Fruit fly (Drosophila melanogaster) whole organism, pupa: ENCODE results near the gene CG13842.

Experiments used
- CG10348 ChIP-seq: fragments of 200-800 bp; sonication (Bioruptor generic); IDR thresholded peaks from 2 replicates; pipeline ENCODE4 v1.3.6; 2022; ENCODE audit warnings: missing biosample characterization, missing genetic modification characterization
- CG12605 ChIP-seq: fragments of 200-800 bp; sonication (Bioruptor generic); IDR thresholded peaks from 2 replicates; pipeline ENCODE4 v1.3.6; 2022; ENCODE audit warnings: missing biosample characterization, missing genetic modification characterization
- CG13204 ChIP-seq: fragments of 200-800 bp; sonication (Bioruptor generic); optimal IDR thresholded peaks from 2 replicates; lab custom pipeline; 2018; ENCODE audit warnings: missing biosample characterization, mild to moderate bottlenecking, missing genetic modification characterization, moderate library complexity
- CG14655 ChIP-seq: fragments of 200-800 bp; sonication (Bioruptor generic); optimal IDR thresholded peaks from 3 replicates; lab custom pipeline; 2017; ENCODE audit warnings: mild to moderate bottlenecking, missing biosample characterization, missing genetic modification reagents, missing genetic modification characterization
- CG15710 ChIP-seq: fragments of 200-800 bp; sonication (Bioruptor generic); optimal IDR thresholded peaks from 2 replicates; lab custom pipeline; 2018; ENCODE audit warnings: missing biosample characterization, mild to moderate bottlenecking, missing genetic modification characterization, moderate library complexity
- CG17806 ChIP-seq: fragments of 200-800 bp; sonication (Bioruptor generic); optimal IDR thresholded peaks from 2 replicates; lab custom pipeline; 2018; ENCODE audit warnings: missing biosample characterization, mild to moderate bottlenecking, missing genetic modification characterization, moderate library complexity
- CG32121 ChIP-seq: fragments of 200-800 bp; sonication (Bioruptor generic); IDR thresholded peaks from 2 replicates; pipeline ENCODE4 v1.3.6; 2022; ENCODE audit warnings: missing biosample characterization, missing genetic modification characterization
- CG34367 ChIP-seq: fragments of 200-800 bp; sonication (Bioruptor generic); optimal IDR thresholded peaks from 2 replicates; lab custom pipeline; 2018; ENCODE audit warnings: missing biosample characterization, mild to moderate bottlenecking, missing genetic modification characterization
- CG4496 ChIP-seq: fragments of 200-800 bp; sonication (Bioruptor generic); IDR thresholded peaks from 3 replicates; pipeline ENCODE4 v1.3.6; 2022; ENCODE audit warnings: missing biosample characterization, missing genetic modification characterization
- CG8159 ChIP-seq: fragments of 200-800 bp; sonication (Bioruptor generic); optimal IDR thresholded peaks from 3 replicates; lab custom pipeline; 2018; ENCODE audit warnings: missing biosample characterization, mild to moderate bottlenecking, missing genetic modification characterization, moderate library complexity
- CG8301 ChIP-seq: fragments of 200-800 bp; sonication (Bioruptor generic); optimal IDR thresholded peaks from 2 replicates; lab custom pipeline; 2018; ENCODE audit warnings: missing biosample characterization, mild to moderate bottlenecking, missing genetic modification characterization
- CG9948 ChIP-seq: fragments of 200-800 bp; sonication (Bioruptor generic); optimal IDR thresholded peaks from 2 replicates; lab custom pipeline; 2018; ENCODE audit warnings: missing biosample characterization, mild to moderate bottlenecking, missing genetic modification characterization, moderate library complexity
- D1 ChIP-seq: fragments of 200-800 bp; sonication (Bioruptor generic); optimal IDR thresholded peaks from 2 replicates; lab custom pipeline; 2018; ENCODE audit warnings: missing biosample characterization, mild to moderate bottlenecking, missing genetic modification characterization, moderate library complexity
- EcR ChIP-seq: fragments of 200-800 bp; sonication (Bioruptor generic); optimal IDR thresholded peaks from 3 replicates; lab custom pipeline; 2019; ENCODE audit warnings: missing biosample characterization, missing genetic modification characterization, mild to moderate bottlenecking, moderate library complexity, missing genetic modification reagents
- Ets98B ChIP-seq: fragments of 200-800 bp; sonication (Bioruptor generic); IDR thresholded peaks from 2 replicates; pipeline ENCODE4 v1.3.6; 2022; ENCODE audit warnings: missing biosample characterization, missing genetic modification characterization
- Pif1A ChIP-seq: fragments of 200-800 bp; sonication (Bioruptor generic); optimal IDR thresholded peaks from 3 replicates; lab custom pipeline; 2016; ENCODE audit warnings: missing biosample characterization, missing genetic modification characterization
- Pif1B ChIP-seq: fragments of 200-800 bp; sonication (Bioruptor generic); optimal IDR thresholded peaks from 3 replicates; lab custom pipeline; 2016; ENCODE audit warnings: missing biosample characterization, missing genetic modification characterization
- Snoo ChIP-seq: fragments of 200-800 bp; sonication (Bioruptor generic); optimal IDR thresholded peaks from 3 replicates; lab custom pipeline; 2017; ENCODE audit warnings: missing biosample characterization, mild to moderate bottlenecking, missing genetic modification characterization, inconsistent platforms
- fd96Ca ChIP-seq: fragments of 200-800 bp; sonication (Bioruptor generic); IDR thresholded peaks from 3 replicates; pipeline ENCODE4 v1.3.6; 2022; ENCODE audit warnings: missing biosample characterization, missing genetic modification characterization
- gl ChIP-seq: fragments of 200-800 bp; sonication (Bioruptor generic); optimal IDR thresholded peaks from 2 replicates; lab custom pipeline; 2018; ENCODE audit warnings: missing biosample characterization, mild to moderate bottlenecking, missing genetic modification characterization
- rn ChIP-seq: fragments of 200-800 bp; sonication (Bioruptor generic); IDR thresholded peaks from 2 replicates; pipeline ENCODE4 v1.3.6; 2022; ENCODE audit warnings: missing biosample characterization, missing genetic modification characterization

Gene CG13842

dm6 chr3R:22694659-22695058 is 12.4 kb downstream of the CG13842 start, which contains the start of gene cd:
TSS of gene cd (plus strand) at chr3R:22694959.
- TF ChIP-seq CG34367 (tag; lab: Kevin White, UChicago) (no peak), CG8159 (tag; lab: Kevin White, UChicago) (no peak), Pif1A (no peak), CG17806 (no peak), EcR (GFP tag; lab: Kevin White, UChicago) (no peak), fd96Ca (GFP tag; lab: Robert Waterston, UW) (no peak), CG8301 (tag; lab: Kevin White, UChicago) (no peak), CG9948 (tag; lab: Kevin White, UChicago) (no peak), Snoo (tag; lab: Kevin White, UChicago) (no peak), gl (tag; lab: Kevin White, UChicago) (no peak), CG15710 (tag; lab: Kevin White, UChicago) (no peak), CG4496 (GFP tag; lab: Robert Waterston, UW) (no peak), Pif1B (no peak), CG12605 (no peak), CG10348 (no peak), rn (GFP tag; lab: Robert Waterston, UW) (no peak), CG14655 (GFP tag; lab: Kevin White, UChicago) (no peak), CG32121 (GFP tag; lab: Robert Waterston, UW) (no peak), D1 (tag; lab: Kevin White, UChicago) (no peak), CG13204 (GFP tag; lab: Kevin White, UChicago) (no peak)

DNA sequence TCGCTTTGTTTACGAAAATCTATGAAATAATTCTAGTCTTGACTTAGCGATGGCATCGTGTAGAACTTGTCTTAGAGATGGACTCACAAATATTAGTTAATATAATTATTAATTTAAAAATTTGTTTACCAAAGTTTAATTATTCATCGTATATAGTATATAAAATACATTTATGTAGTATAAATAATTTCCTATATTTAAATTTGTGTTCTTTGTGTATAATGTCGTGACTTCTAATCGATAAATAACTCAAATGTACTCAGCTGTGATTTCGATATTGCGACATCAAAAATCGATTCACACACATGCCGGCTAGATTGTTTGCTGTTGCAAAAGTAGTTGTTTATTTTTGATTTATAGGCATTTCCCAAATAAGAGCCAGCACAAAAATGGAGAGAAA is 16.8 kb downstream of the CG13842 start, which contains the start of the genes wfs1 and Nup133:
TSS of gene wfs1 (minus strand) at position 70 of the 400 bp plus-strand sequence.
TSS of gene Nup133 (plus strand) at position 297 of the 400 bp plus-strand sequence.
- TF ChIP-seq Ets98B = 0 out of 2 replicates have a peak, but pooled peaks have one; percentile 10
- TF ChIP-seq CG8159 (tag; lab: Kevin White, UChicago) = peak; percentile 74
- TF ChIP-seq CG32121 (GFP tag; lab: Robert Waterston, UW) = peak; percentile 54
- TF ChIP-seq Pif1A = no peak
- TF ChIP-seq CG34367 (tag; lab: Kevin White, UChicago) = peak; percentile 41
- TF ChIP-seq CG15710 (tag; lab: Kevin White, UChicago) = peak; percentile 75
- no peak for TF ChIP-seq EcR (GFP tag; lab: Kevin White, UChicago)

DNA sequence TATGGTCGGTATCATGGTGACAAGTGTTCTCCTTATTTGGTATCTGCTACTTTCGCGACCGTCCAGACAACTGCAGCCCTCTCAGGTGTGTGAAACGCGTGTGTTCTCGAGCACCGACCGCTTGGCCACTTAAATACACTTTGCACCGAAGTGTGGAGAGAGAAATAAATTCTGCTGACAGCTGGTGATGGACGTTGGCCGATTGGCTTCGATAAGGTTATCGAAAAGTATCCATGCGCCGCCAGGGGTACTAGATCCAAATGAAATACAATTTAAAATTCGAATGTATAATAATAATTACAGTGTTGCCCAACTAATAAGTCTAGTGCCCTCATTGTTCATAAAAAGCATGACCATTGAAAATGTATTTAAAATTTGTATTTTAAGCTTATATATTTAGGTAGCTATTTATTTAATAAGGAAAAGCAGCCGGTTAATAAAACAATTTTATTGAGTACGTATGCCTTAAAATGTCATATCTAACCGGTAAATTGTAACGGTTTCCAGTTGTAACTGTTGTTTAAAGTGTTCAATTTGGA is 20.7 kb downstream of the CG13842 start, which contains the start of the genes Gclm and CG17625:
TSS of gene Gclm (minus strand) at position 175 of the 539 bp plus-strand sequence.
TSS of gene CG17625 (plus strand) at position 514 of the 539 bp plus-strand sequence.
- TF ChIP-seq Snoo (tag; lab: Kevin White, UChicago) (peak; percentile 52), CG15710 (tag; lab: Kevin White, UChicago) (peak; percentile 32), Pif1A (no peak), Pif1B (no peak), fd96Ca (GFP tag; lab: Robert Waterston, UW) (0 out of 3 replicates have a peak, but pooled peaks have one; percentile 58), CG34367 (tag; lab: Kevin White, UChicago) (peak; percentile 2), Ets98B (peak; percentile 45; the same call in 1 of the 2 replicates), CG13204 (GFP tag; lab: Kevin White, UChicago) (no peak), EcR (GFP tag; lab: Kevin White, UChicago) (no peak), CG8159 (tag; lab: Kevin White, UChicago) (peak; percentile 26), CG4496 (GFP tag; lab: Robert Waterston, UW) (peak; percentile 20; the same call in 1 of the 3 replicates), CG14655 (GFP tag; lab: Kevin White, UChicago) (no peak), rn (GFP tag; lab: Robert Waterston, UW) (no peak), CG8301 (tag; lab: Kevin White, UChicago) (peak; percentile 19), D1 (tag; lab: Kevin White, UChicago) (no peak), CG9948 (tag; lab: Kevin White, UChicago) (peak; percentile 1), CG32121 (GFP tag; lab: Robert Waterston, UW) (peak; percentile 49; the same call in 1 of the 2 replicates), CG12605 (peak; percentile 71), CG10348 (no peak), CG17806 (peak; percentile 1), gl (tag; lab: Kevin White, UChicago) (peak; percentile 55)

- TF ChIP-seq D1 (tag; lab: Kevin White, UChicago) (no peak), CG15710 (tag; lab: Kevin White, UChicago) (no peak), CG34367 (tag; lab: Kevin White, UChicago) (no peak), Ets98B (no peak), Pif1B (no peak), gl (tag; lab: Kevin White, UChicago) (no peak), Snoo (tag; lab: Kevin White, UChicago) (no peak), CG13204 (GFP tag; lab: Kevin White, UChicago) (no peak), CG14655 (GFP tag; lab: Kevin White, UChicago) (no peak), CG17806 (no peak), CG32121 (GFP tag; lab: Robert Waterston, UW) (no peak), CG10348 (no peak), CG4496 (GFP tag; lab: Robert Waterston, UW) (no peak)
- TF ChIP-seq, all 21 proteins: peak for 0
Measured at dm6 chr3R:22684948-22685253, 22.2 kb downstream of the CG13842 start.

DNA sequence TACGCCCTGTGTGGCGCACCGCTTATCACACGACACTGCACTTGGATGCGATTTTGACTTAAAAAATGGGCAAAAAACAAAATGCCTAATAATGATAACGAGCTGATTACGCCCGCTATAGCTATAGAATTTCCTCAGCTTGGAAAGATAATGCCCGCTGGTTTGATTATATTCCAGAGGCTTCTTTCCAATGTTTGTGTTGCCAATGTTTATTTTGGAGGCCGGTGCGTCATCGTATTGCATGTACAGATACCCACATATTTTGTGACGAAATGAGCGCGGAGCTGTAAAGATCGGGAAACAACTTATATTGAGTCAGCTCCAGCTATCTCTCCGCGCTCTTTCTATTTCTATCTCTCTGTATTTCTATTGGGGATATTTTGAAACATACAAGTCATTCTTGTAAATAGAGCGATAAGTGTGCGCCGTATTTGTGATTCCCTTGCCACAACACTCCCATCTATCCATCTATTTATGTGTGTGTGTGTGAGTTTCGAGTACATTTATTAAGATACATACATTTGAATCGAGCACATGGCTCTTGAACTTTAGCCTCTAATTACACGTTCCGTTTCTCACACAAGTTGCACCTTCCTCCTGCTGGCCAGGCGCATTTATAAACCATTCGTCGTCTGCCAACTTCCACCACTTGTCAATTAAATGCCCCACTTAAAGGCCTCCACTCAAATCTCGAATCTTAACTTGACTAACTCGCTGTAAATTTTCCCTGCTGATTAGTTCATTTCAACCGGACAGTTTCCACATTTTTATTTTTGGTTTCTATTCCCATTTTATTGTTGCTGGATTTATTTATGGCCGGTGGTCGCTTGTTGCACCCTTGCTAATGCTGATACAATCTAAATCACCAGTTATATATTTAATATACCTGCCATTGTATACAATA is 22.8 kb downstream of the CG13842 start:
- TF ChIP-seq CG8301 (tag; lab: Kevin White, UChicago) (no peak), CG4496 (GFP tag; lab: Robert Waterston, UW) (no peak), CG8159 (tag; lab: Kevin White, UChicago) (no peak), Ets98B (no peak), CG9948 (tag; lab: Kevin White, UChicago) (no peak), CG10348 (no peak), CG15710 (tag; lab: Kevin White, UChicago) (no peak), CG32121 (GFP tag; lab: Robert Waterston, UW) (no peak), D1 (tag; lab: Kevin White, UChicago) (no peak), CG12605 (no peak), CG13204 (GFP tag; lab: Kevin White, UChicago) (no peak), EcR (GFP tag; lab: Kevin White, UChicago) (no peak), Pif1B (no peak), Snoo (tag; lab: Kevin White, UChicago) (no peak), rn (GFP tag; lab: Robert Waterston, UW) (no peak), gl (tag; lab: Kevin White, UChicago) (no peak), CG34367 (tag; lab: Kevin White, UChicago) (no peak), CG14655 (GFP tag; lab: Kevin White, UChicago) (no peak), Pif1A (no peak), fd96Ca (GFP tag; lab: Robert Waterston, UW) (no peak)
